Worm (Caenorhabditis elegans): ENCODE results near the gene F28A10.1.

F28A10.1 gene

ce11 chrII:872993-873787 is 47.6 kb downstream of the F28A10.1 start, which contains the start of gene alg-2 (continued):
- TF ChIP-seq sem-4 (tag; optimal IDR thresholded peaks at IDR 0.05) = peak; percentile 15

- TF ChIP-seq peb-1 (tag; optimal IDR thresholded peaks at IDR 0.05) (no peak), nhr-25 (tag; optimal IDR thresholded peaks at IDR 0.05) (no peak), C34F6.9 (tag; optimal IDR thresholded peaks at IDR 0.05) (no peak), sma-9 (GFP tag; optimal IDR thresholded peaks at IDR 0.05) (no peak), sma-9 (tag; optimal IDR thresholded peaks at IDR 0.05) (no peak), alr-1 (tag; optimal IDR thresholded peaks at IDR 0.05) (no peak), nhr-12 (tag; optimal IDR thresholded peaks at IDR 0.05) (no peak), crh-2 (tag; optimal IDR thresholded peaks at IDR 0.05) (no peak), nhr-11 (tag; optimal IDR thresholded peaks at IDR 0.05) (no peak), ama-1 (optimal IDR thresholded peaks at IDR 0.05) (no peak), unc-62 (GFP tag; optimal IDR thresholded peaks at IDR 0.05) (no peak), nhr-21 (tag; optimal IDR thresholded peaks at IDR 0.05) (no peak), skn-1 (tag; optimal IDR thresholded peaks at IDR 0.05) (no peak), nhr-10 (tag; optimal IDR thresholded peaks at IDR 0.05) (no peak)
These were observed 50.1 kb downstream of the F28A10.1 start for ce11 chrII:875739-876138.
